Worm (Caenorhabditis elegans) whole organism, L1 larva: Measurements from ENCODE around the gene clec-2.
A peak's percentile ranks its signal among the peaks of the same experiment; 100 is the strongest.

Experiments used
- aha-1 ChIP-seq: fragments of 150-350 bp; optimal IDR thresholded peaks from 2 replicates; lab custom pipeline; 2014; ENCODE audit warnings: missing biosample characterization, missing genetic modification characterization
- aly-2 ChIP-seq: fragments of 150-350 bp; optimal IDR thresholded peaks from 2 replicates; lab custom pipeline; 2014; ENCODE audit warnings: missing biosample characterization, missing genetic modification characterization
- ceh-88 ChIP-seq: fragments of 200-800 bp; sonication (Bioruptor generic); IDR thresholded peaks from 2 replicates; pipeline ENCODE4 v1.3.6; 2022; ENCODE audit warnings: missing genetic modification characterization, missing compliant biosample characterization
- ceh-90 ChIP-seq: sonication (generic microtip); optimal IDR thresholded peaks from 2 replicates; lab custom pipeline; 2016; ENCODE audit warnings: missing genetic modification characterization, missing compliant biosample characterization
- ces-1 ChIP-seq: fragments of 150-350 bp; optimal IDR thresholded peaks from 2 replicates; lab custom pipeline; 2014; ENCODE audit warnings: missing biosample characterization, missing genetic modification reagents, missing genetic modification characterization
- dpl-1 ChIP-seq, 3 experiments: fragments of 150-350 bp in 2 of 3; sonication (generic microtip) in 1 of 3; optimal IDR thresholded peaks; 2 replicates each; lab custom pipeline; 2014 to 2017; ENCODE audit warnings: missing biosample characterization in 3 of 3, missing genetic modification characterization in 3 of 3, missing genetic modification reagents in 3 of 3
- dsc-1 ChIP-seq: sonication (generic microtip); optimal IDR thresholded peaks from 2 replicates; lab custom pipeline; 2016; ENCODE audit warnings: mild to moderate bottlenecking, missing genetic modification characterization, missing compliant biosample characterization
- elt-3 ChIP-seq, 6 experiments: fragments of 150-350 bp in 1 of 6; sonication (generic microtip); optimal IDR thresholded peaks; 2 replicates each; lab custom pipeline; 2017 to 2018; ENCODE audit warnings: missing biosample characterization in 6 of 6, missing genetic modification characterization in 6 of 6, inconsistent platforms in 1 of 6
- fkh-8 ChIP-seq: sonication (generic microtip); optimal IDR thresholded peaks from 2 replicates; lab custom pipeline; 2016; ENCODE audit warnings: mild to moderate bottlenecking, missing genetic modification characterization, missing compliant biosample characterization
- fos-1 ChIP-seq: fragments of 150-350 bp; optimal IDR thresholded peaks from 2 replicates; lab custom pipeline; 2014; ENCODE audit warnings: missing biosample characterization, missing genetic modification characterization
- hlh-17 ChIP-seq: fragments of 200-800 bp; sonication (Bioruptor generic); optimal IDR thresholded peaks from 2 replicates; lab custom pipeline; 2018; ENCODE audit warnings: missing genetic modification characterization, mild to moderate bottlenecking, missing compliant biosample characterization, moderate library complexity, borderline replicate concordance
- hlh-4 ChIP-seq: sonication (generic microtip); optimal IDR thresholded peaks from 2 replicates; lab custom pipeline; 2016; ENCODE audit warnings: mild to moderate bottlenecking, missing genetic modification characterization, missing compliant biosample characterization
- irx-1 ChIP-seq: sonication (generic microtip); optimal IDR thresholded peaks from 2 replicates; lab custom pipeline; 2016; ENCODE audit warnings: missing genetic modification characterization, missing compliant biosample characterization
- lin-39 ChIP-seq: fragments of 150-350 bp; optimal IDR thresholded peaks from 2 replicates; lab custom pipeline; 2014; ENCODE audit warnings: missing biosample characterization, missing genetic modification reagents, missing genetic modification characterization
- lir-3 ChIP-seq: sonication (generic microtip); optimal IDR thresholded peaks from 2 replicates; lab custom pipeline; 2016; ENCODE audit warnings: mild to moderate bottlenecking, missing genetic modification characterization, moderate library complexity, missing compliant biosample characterization; ENCODE audit not compliant: poor library complexity
- lsy-2 ChIP-seq, 2 experiments: fragments of 150-350 bp; optimal IDR thresholded peaks; 2 replicates each; lab custom pipeline; 2014; ENCODE audit warnings: missing biosample characterization in 2 of 2, missing genetic modification characterization in 2 of 2
- mef-2 ChIP-seq: fragments of 150-350 bp; optimal IDR thresholded peaks from 2 replicates; lab custom pipeline; 2014; ENCODE audit warnings: missing biosample characterization, missing genetic modification characterization
- nhr-11 ChIP-seq: fragments of 150-350 bp; optimal IDR thresholded peaks from 2 replicates; lab custom pipeline; 2014; ENCODE audit warnings: missing biosample characterization, missing genetic modification characterization
- nhr-12 ChIP-seq: sonication (generic microtip); optimal IDR thresholded peaks from 2 replicates; lab custom pipeline; 2017; ENCODE audit warnings: missing biosample characterization, missing genetic modification characterization
- nhr-20 ChIP-seq: sonication (generic microtip); optimal IDR thresholded peaks from 2 replicates; lab custom pipeline; 2016; ENCODE audit warnings: mild to moderate bottlenecking, missing genetic modification characterization, missing compliant biosample characterization
- nhr-85 ChIP-seq: sonication (generic microtip); peaks from one replicate; lab custom pipeline; 2016; ENCODE audit warnings: missing genetic modification characterization, inconsistent platforms, missing compliant biosample characterization
- pqm-1 ChIP-seq: sonication (generic microtip); optimal IDR thresholded peaks from 3 replicates; lab custom pipeline; 2017; ENCODE audit warnings: missing biosample characterization, missing genetic modification characterization
- rnt-1 ChIP-seq: sonication (generic microtip); optimal IDR thresholded peaks from 2 replicates; lab custom pipeline; 2016; ENCODE audit warnings: mild to moderate bottlenecking, missing genetic modification characterization, moderate library complexity, missing compliant biosample characterization
- skn-1 ChIP-seq: fragments of 150-350 bp; optimal IDR thresholded peaks from 2 replicates; lab custom pipeline; 2014; ENCODE audit warnings: missing biosample characterization, missing genetic modification characterization
- snpc-4 ChIP-seq: fragments of 150-350 bp; optimal IDR thresholded peaks from 2 replicates; lab custom pipeline; 2014; ENCODE audit warnings: missing biosample characterization, missing genetic modification characterization
- sox-4 ChIP-seq: sonication (generic microtip); optimal IDR thresholded peaks from 2 replicates; lab custom pipeline; 2016; ENCODE audit warnings: missing genetic modification characterization, missing compliant biosample characterization
- sptf-1 ChIP-seq: fragments of 150-350 bp; optimal IDR thresholded peaks from 2 replicates; lab custom pipeline; 2014; ENCODE audit warnings: missing biosample characterization, missing genetic modification characterization
- sup-37 ChIP-seq: fragments of 200-800 bp; sonication (Bioruptor generic); optimal IDR thresholded peaks from 2 replicates; lab custom pipeline; 2018; ENCODE audit warnings: mild to moderate bottlenecking, missing genetic modification characterization, missing compliant biosample characterization
- tbx-2 ChIP-seq: sonication (generic microtip); optimal IDR thresholded peaks from 2 replicates; lab custom pipeline; 2016; ENCODE audit warnings: missing genetic modification characterization, missing compliant biosample characterization
- unc-130 ChIP-seq: fragments of 150-350 bp; optimal IDR thresholded peaks from 2 replicates; lab custom pipeline; 2017; ENCODE audit warnings: missing biosample characterization, missing genetic modification characterization, inconsistent platforms
- unc-30 ChIP-seq: sonication (generic microtip); optimal IDR thresholded peaks from 2 replicates; lab custom pipeline; 2017; ENCODE audit warnings: missing biosample characterization, missing genetic modification characterization
- unc-62 ChIP-seq: fragments of 150-350 bp; optimal IDR thresholded peaks from 2 replicates; lab custom pipeline; 2014; ENCODE audit warnings: missing biosample characterization, missing genetic modification reagents, missing genetic modification characterization
- unc-86 ChIP-seq: sonication (generic microtip); optimal IDR thresholded peaks from 2 replicates; lab custom pipeline; 2016; ENCODE audit warnings: missing genetic modification characterization, missing compliant biosample characterization
- vab-15 ChIP-seq: sonication (generic microtip); optimal IDR thresholded peaks from 2 replicates; lab custom pipeline; 2017; ENCODE audit warnings: missing genotype, mild to moderate bottlenecking, missing genetic modification characterization, missing compliant biosample characterization
- xbp-1 ChIP-seq: sonication (generic microtip); optimal IDR thresholded peaks from 2 replicates; lab custom pipeline; 2016; ENCODE audit warnings: missing genetic modification characterization, missing compliant biosample characterization
- zip-4 ChIP-seq: fragments of 200-800 bp; sonication (Bioruptor generic); optimal IDR thresholded peaks from 2 replicates; lab custom pipeline; 2018; ENCODE audit warnings: mild to moderate bottlenecking, missing genetic modification characterization, moderate library complexity, missing compliant biosample characterization
- ztf-11 ChIP-seq, 2 experiments: sonication (generic microtip); optimal IDR thresholded peaks; 2 replicates each; lab custom pipeline; 2016 to 2017; ENCODE audit warnings: missing genetic modification characterization in 2 of 2, missing biosample characterization in 1 of 2, missing compliant biosample characterization in 1 of 2

clec-2 gene

ce11 chrII:2987854-2988350, 35.3 kb downstream of the clec-2 start, which contains the start of gene lido-7 (continued):
- TF ChIP-seq sup-37, result no peak
- TF ChIP-seq lin-39, result no peak
- TF ChIP-seq vab-15 (tag; lab: Kevin White, UChicago), result peak; percentile 6
- TF ChIP-seq ces-1 (GFP tag; lab: Kevin White, UChicago), result no peak
- TF ChIP-seq fkh-8 (tag; lab: Kevin White, UChicago), result peak; percentile 11
- TF ChIP-seq mef-2 (tag; lab: Kevin White, UChicago), result no peak
- no peak for TF ChIP-seq unc-30
- peak; percentile 74 for TF ChIP-seq nhr-85
- no peak for TF ChIP-seq nhr-12
- TF ChIP-seq fos-1 (tag; lab: Kevin White, UChicago), result no peak
- no peak for TF ChIP-seq unc-130 (tag; lab: Kevin White, UChicago)
- peak; percentile 28 for TF ChIP-seq irx-1 (tag; lab: Kevin White, UChicago)
- TF ChIP-seq nhr-20 (tag; lab: Kevin White, UChicago), result peak; percentile 38
- peak; percentile 24 for TF ChIP-seq skn-1
- TF ChIP-seq aly-2 (tag; lab: Kevin White, UChicago), result no peak
- no peak for TF ChIP-seq hlh-17 (GFP tag; lab: Kevin White, UChicago)
- TF ChIP-seq aha-1 (tag; lab: Kevin White, UChicago), result no peak
- TF ChIP-seq tbx-2 (tag; lab: Kevin White, UChicago), result peak; percentile 52
- TF ChIP-seq rnt-1 (tag; lab: Kevin White, UChicago), result peak; percentile 78
- peak in 2 of 3 experiments; percentile 20 to 31 for TF ChIP-seq dpl-1 (GFP tag; optimal IDR thresholded peaks at IDR 0.05; lab: Kevin White, UChicago)
- TF ChIP-seq unc-86 (tag; lab: Kevin White, UChicago), result peak; percentile 15
- no peak for TF ChIP-seq zip-4
- no peak for TF ChIP-seq ceh-90 (tag; lab: Kevin White, UChicago)
- no peak for TF ChIP-seq ceh-88 (GFP tag; lab: Robert Waterston, UW)
- TF ChIP-seq nhr-11, result no peak
- no peak for TF ChIP-seq sox-4
- TF ChIP-seq lir-3 (tag; lab: Kevin White, UChicago), result no peak
- TF ChIP-seq pqm-1 (tag; lab: Kevin White, UChicago), result no peak
- no peak for TF ChIP-seq hlh-4 (tag; lab: Kevin White, UChicago)
- no peak for TF ChIP-seq sptf-1 (tag; lab: Kevin White, UChicago)
- no peak for TF ChIP-seq ztf-11 (tag; optimal IDR thresholded peaks at IDR 0.05; lab: Kevin White, UChicago)
- TF ChIP-seq lsy-2 (tag; optimal IDR thresholded peaks at IDR 0.05; lab: Kevin White, UChicago), result peak; percentile 31 to 56

- TF ChIP-seq lin-39 (no peak), snpc-4 (peak; percentile 2)
Measured at ce11 chrII:2987122-2987556, 36.1 kb downstream of the clec-2 start.

ce11 chrII:2985935-2986498, 37.2 kb downstream of the clec-2 start:
- TF ChIP-seq snpc-4, result peak; percentile 47
- no peak for TF ChIP-seq lin-39

ce11 chrII:2985446-2985845, 37.8 kb downstream of the clec-2 start:
- TF ChIP-seq dsc-1 (tag; lab: Kevin White, UChicago), result no peak
- TF ChIP-seq unc-62 (GFP tag; lab: Kevin White, UChicago), result no peak
- no peak for TF ChIP-seq xbp-1 (tag; lab: Kevin White, UChicago)
- TF ChIP-seq rnt-1 (tag; lab: Kevin White, UChicago), result no peak
- TF ChIP-seq hlh-17 (GFP tag; lab: Kevin White, UChicago), result no peak
- no peak for TF ChIP-seq elt-3 (tag; optimal IDR thresholded peaks at IDR 0.05; lab: Kevin White, UChicago)
